Fruit fly (Drosophila melanogaster) whole organism, adult: ENCODE measurements around the gene CG43841.

Experiments used
- CG11617 ChIP-seq: fragments of 200-800 bp; sonication (Bioruptor generic); optimal IDR thresholded peaks from 2 replicates; lab custom pipeline; 2017; ENCODE audit warnings: mild to moderate bottlenecking, missing biosample characterization, missing genetic modification reagents, missing genetic modification characterization
- CG14711 ChIP-seq: fragments of 200-800 bp; sonication (Bioruptor generic); optimal IDR thresholded peaks from 2 replicates; lab custom pipeline; 2018; ENCODE audit warnings: missing biosample characterization, mild to moderate bottlenecking, missing genetic modification characterization, moderate library complexity
- CG1620 ChIP-seq: fragments of 200-800 bp; sonication (Bioruptor generic); optimal IDR thresholded peaks from 2 replicates; lab custom pipeline; 2016; ENCODE audit warnings: missing biosample characterization, missing genetic modification characterization
- CG33017 ChIP-seq: fragments of 200-800 bp; sonication (Bioruptor generic); optimal IDR thresholded peaks from 2 replicates; lab custom pipeline; 2018; ENCODE audit warnings: missing biosample characterization, mild to moderate bottlenecking, missing genetic modification characterization, moderate library complexity
- CG5204 ChIP-seq: fragments of 200-800 bp; sonication (Bioruptor generic); optimal IDR thresholded peaks from 2 replicates; lab custom pipeline; 2016; ENCODE audit warnings: missing biosample characterization, missing genetic modification characterization
- CG7045 ChIP-seq: fragments of 200-800 bp; sonication (Bioruptor generic); optimal IDR thresholded peaks from 2 replicates; lab custom pipeline; 2017; ENCODE audit warnings: missing biosample characterization, mild to moderate bottlenecking, missing genetic modification characterization
- CG7101 ChIP-seq: fragments of 200-800 bp; sonication (Bioruptor generic); optimal IDR thresholded peaks from 2 replicates; lab custom pipeline; 2018; ENCODE audit warnings: missing biosample characterization, mild to moderate bottlenecking, missing genetic modification characterization, moderate library complexity
- Clk ChIP-seq: fragments of 200-800 bp; sonication (Bioruptor generic); optimal IDR thresholded peaks from 2 replicates; lab custom pipeline; 2017; ENCODE audit warnings: missing biosample characterization, missing genetic modification characterization
- Crg-1 ChIP-seq: fragments of 200-800 bp; sonication (Bioruptor generic); optimal IDR thresholded peaks from 2 replicates; lab custom pipeline; 2016; ENCODE audit warnings: missing biosample characterization, missing genetic modification characterization
- Hr96 ChIP-seq: fragments of 200-800 bp; sonication (Bioruptor generic); optimal IDR thresholded peaks from 2 replicates; lab custom pipeline; 2016; ENCODE audit warnings: missing biosample characterization, missing genetic modification characterization
- Mnt ChIP-seq: fragments of 200-800 bp; sonication (Bioruptor generic); optimal IDR thresholded peaks from 2 replicates; lab custom pipeline; 2016; ENCODE audit warnings: missing biosample characterization, mild to moderate bottlenecking, missing genetic modification characterization
- bab1 ChIP-seq: fragments of 200-800 bp; sonication (Bioruptor generic); optimal IDR thresholded peaks from 3 replicates; lab custom pipeline; 2019; ENCODE audit warnings: missing biosample characterization, mild to moderate bottlenecking, missing genetic modification characterization, moderate library complexity
- cic ChIP-seq: fragments of 200-800 bp; sonication (Bioruptor generic); optimal IDR thresholded peaks from 2 replicates; lab custom pipeline; 2017; ENCODE audit warnings: missing biosample characterization, mild to moderate bottlenecking, missing genetic modification characterization, moderate library complexity
- cnc ChIP-seq, 2 experiments: fragments of >200 bp; optimal IDR thresholded peaks; 2 replicates each; lab custom pipeline; 2017
- kay ChIP-seq: fragments of 200-800 bp; sonication (Bioruptor generic); peaks from one replicate; lab custom pipeline; 2016; ENCODE audit warnings: missing biosample characterization, missing genetic modification characterization, borderline replicate concordance
- ovo ChIP-seq: fragments of 200-800 bp; sonication (Bioruptor generic); optimal IDR thresholded peaks from 2 replicates; lab custom pipeline; 2016; ENCODE audit warnings: missing biosample characterization, missing genetic modification characterization
- pad ChIP-seq: fragments of 200-800 bp; sonication (Bioruptor generic); optimal IDR thresholded peaks from 3 replicates; lab custom pipeline; 2017; ENCODE audit warnings: missing biosample characterization, missing genetic modification characterization, mild to moderate bottlenecking, moderate library complexity, missing genetic modification reagents
- tj ChIP-seq: fragments of 200-800 bp; sonication (Bioruptor generic); optimal IDR thresholded peaks from 3 replicates; lab custom pipeline; 2017; ENCODE audit warnings: missing biosample characterization, mild to moderate bottlenecking, missing genetic modification characterization, moderate library complexity
- toe ChIP-seq: fragments of 200-800 bp; sonication (Bioruptor generic); optimal IDR thresholded peaks from 2 replicates; lab custom pipeline; 2016; ENCODE audit warnings: missing biosample characterization, missing genetic modification characterization

Gene CG43841

DNA sequence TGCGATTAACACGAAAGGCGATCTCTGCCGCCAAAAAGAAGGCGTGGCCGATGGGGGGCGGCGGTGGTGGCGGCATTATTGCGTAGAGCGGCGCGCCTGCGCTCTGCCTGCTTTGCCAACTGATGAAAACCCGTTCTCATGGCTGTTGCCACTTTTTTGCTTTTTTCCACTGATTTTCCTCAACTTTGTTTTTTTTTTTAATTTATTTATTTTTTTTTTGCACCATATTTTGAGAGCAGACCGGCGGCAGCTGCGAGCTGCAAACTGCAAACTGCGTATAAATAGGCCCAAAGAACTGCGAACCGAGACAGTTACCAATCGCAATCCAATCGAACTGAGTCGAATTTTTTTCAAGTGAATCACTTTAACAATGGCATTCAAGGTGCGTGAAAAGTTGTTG lies 17.4 kb upstream of the CG43841 start, which contains the start of gene CG42323:
Gene CG42323, plus strand, starts transcription at position 302 of the 400 bp plus-strand sequence.
- TF ChIP-seq CG5204 (GFP tag; lab: Kevin White, UChicago) (no peak), bab1 (GFP tag; lab: Kevin White, UChicago) (no peak), pad (GFP tag; lab: Kevin White, UChicago) (no peak), cnc (optimal IDR thresholded peaks at IDR 0.05; lab: Kevin White, UChicago) (no peak), Hr96 (GFP tag; lab: Kevin White, UChicago) (no peak), Crg-1 (GFP tag; lab: Kevin White, UChicago) (no peak), CG33017 (tag; lab: Kevin White, UChicago) (no peak), CG1620 (GFP tag; lab: Kevin White, UChicago) (no peak), Clk (GFP tag; lab: Kevin White, UChicago) (no peak), tj (no peak), CG7101 (tag; lab: Kevin White, UChicago) (no peak), cic (GFP tag; lab: Kevin White, UChicago) (no peak), CG11617 (GFP tag; lab: Kevin White, UChicago) (no peak), kay (GFP tag; lab: Kevin White, UChicago) (no peak), CG7045 (no peak), toe (no peak)

DNA sequence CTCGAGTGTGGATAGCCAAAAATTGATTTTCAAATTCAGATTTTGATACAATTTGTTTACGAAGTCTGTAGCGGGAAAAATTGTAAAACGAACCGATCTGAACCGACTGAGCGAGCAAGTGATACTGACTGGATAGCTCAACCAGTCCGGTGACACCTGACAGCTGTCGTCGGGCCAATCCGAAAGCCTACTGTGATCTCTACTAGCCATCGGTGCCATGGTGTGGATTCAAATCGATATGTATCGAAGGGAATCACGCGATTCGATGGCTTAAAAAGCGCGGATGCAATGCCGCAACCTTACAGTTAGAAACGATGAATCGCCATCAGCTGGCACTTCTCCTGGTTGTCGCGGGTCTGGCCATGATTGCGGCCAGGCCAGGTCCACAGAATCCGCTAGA lies 2.3 kb upstream of the CG43841 start, which contains the start of gene CG6290:
Gene CG6290, plus strand, starts transcription at position 301 of the 400 bp plus-strand sequence.
- TF ChIP-seq Mnt, result no peak
- TF ChIP-seq CG11617 (GFP tag; lab: Kevin White, UChicago), result no peak
- no peak for TF ChIP-seq cic (GFP tag; lab: Kevin White, UChicago)
- TF ChIP-seq Hr96 (GFP tag; lab: Kevin White, UChicago), result no peak
- TF ChIP-seq pad (GFP tag; lab: Kevin White, UChicago), result no peak

DNA sequence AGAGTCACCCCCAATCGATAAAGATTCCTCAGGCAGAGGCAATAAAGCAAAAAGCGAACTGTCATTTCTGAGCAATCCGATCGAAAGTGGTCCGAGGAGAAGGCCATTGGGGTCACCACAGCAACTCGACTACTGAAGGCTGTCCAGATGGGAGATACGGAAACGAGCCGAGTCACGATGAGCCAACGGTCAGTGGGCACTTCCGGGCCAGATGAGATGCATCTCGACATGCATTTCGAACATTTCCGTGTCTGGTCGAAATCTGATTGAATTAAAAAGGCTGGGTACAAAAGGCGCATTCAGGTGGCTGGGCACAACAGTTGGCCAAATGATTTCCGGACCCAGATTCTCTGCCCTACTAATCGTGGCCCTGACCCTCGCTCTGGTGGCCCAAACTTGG lies 899 bp upstream of the CG43841 start, which contains the start of gene CG32551:
Gene CG32551, plus strand, starts transcription at position 301 of the 400 bp plus-strand sequence.
- TF ChIP-seq CG11617 (GFP tag; lab: Kevin White, UChicago) (no peak), tj (no peak), cnc (optimal IDR thresholded peaks at IDR 0.05; lab: Kevin White, UChicago) (no peak), Mnt (no peak), Crg-1 (GFP tag; lab: Kevin White, UChicago) (no peak), Clk (GFP tag; lab: Kevin White, UChicago) (no peak), pad (GFP tag; lab: Kevin White, UChicago) (no peak), Hr96 (GFP tag; lab: Kevin White, UChicago) (no peak), toe (no peak), kay (GFP tag; lab: Kevin White, UChicago) (no peak), CG7101 (tag; lab: Kevin White, UChicago) (no peak), CG14711 (tag; lab: Kevin White, UChicago) (no peak), bab1 (GFP tag; lab: Kevin White, UChicago) (no peak), ovo (GFP tag; lab: Kevin White, UChicago) (no peak)

DNA sequence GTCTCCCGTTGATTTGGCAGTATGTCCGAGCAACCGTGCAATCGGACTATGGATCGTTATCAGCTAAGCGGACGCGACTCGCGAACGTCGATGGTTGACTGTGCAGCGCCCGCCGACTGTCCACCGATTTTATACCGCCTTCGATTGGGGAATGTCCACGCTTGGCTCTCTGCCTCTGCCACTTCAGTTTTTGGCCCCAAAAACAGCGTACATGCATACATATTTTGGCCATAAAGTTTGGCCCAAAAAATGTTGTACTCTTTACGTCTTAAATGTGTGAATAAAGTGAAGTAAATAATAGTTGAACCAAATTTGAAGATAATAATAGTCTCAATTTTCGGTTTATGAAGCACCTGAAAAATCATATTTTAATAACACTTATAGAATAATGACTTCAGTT lies 1.0 kb downstream of the CG43841 start, which contains the start of gene CG32548:
Gene CG32548, minus strand, starts transcription at position 101 of the 400 bp plus-strand sequence.
- TF ChIP-seq bab1 (GFP tag; lab: Kevin White, UChicago), result no peak
- TF ChIP-seq CG7101 (tag; lab: Kevin White, UChicago), result no peak

DNA sequence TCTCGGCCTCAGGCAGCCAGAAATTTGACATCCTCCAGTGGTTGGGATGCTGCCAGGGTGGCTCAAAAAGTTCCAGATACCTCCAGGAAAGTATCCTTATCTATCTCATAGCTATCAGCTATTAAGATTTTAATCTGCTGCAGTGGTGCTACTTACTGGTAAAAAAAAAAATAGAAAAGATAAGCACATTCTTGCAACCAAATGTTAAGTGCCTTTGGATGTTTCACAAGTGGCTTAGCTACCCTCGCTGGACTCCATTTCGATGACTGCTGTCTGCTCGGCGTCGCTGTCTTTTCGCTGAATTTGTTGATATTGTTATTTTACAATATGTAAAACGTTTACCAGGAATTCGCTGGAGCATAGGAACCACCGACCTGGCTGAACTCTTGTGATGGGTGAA lies 13.2 kb downstream of the CG43841 start:
- TF ChIP-seq CG1620 (GFP tag; lab: Kevin White, UChicago) (no peak), CG7045 (no peak), pad (GFP tag; lab: Kevin White, UChicago) (no peak), CG5204 (GFP tag; lab: Kevin White, UChicago) (no peak), tj (no peak), cnc (optimal IDR thresholded peaks at IDR 0.05; lab: Kevin White, UChicago) (no peak), CG11617 (GFP tag; lab: Kevin White, UChicago) (no peak), Hr96 (GFP tag; lab: Kevin White, UChicago) (no peak), CG7101 (tag; lab: Kevin White, UChicago) (no peak), CG33017 (tag; lab: Kevin White, UChicago) (no peak), Mnt (no peak), kay (GFP tag; lab: Kevin White, UChicago) (no peak), Crg-1 (GFP tag; lab: Kevin White, UChicago) (no peak), Clk (GFP tag; lab: Kevin White, UChicago) (no peak)

DNA sequence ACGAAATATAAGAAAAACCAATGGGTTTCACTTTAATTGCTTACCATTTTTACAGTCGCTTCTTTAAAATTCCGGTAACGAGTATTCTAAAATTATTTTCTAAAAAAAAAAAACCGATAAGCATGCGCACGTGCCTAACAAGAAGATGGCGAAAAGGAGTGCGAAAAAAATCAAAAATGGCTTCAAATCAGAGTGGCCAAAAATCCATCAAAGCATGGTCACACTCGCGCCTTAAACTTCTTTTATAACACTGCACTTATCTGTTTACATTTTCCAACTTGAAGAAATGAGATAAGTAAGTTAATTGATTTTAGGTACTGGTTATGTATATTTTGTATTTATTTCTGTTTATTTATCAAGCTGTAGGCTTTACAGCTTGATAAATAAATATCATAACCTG lies 20.9 kb downstream of the CG43841 start, which contains the start of gene CG43843:
Gene CG43843, minus strand, starts transcription at position 101 of the 400 bp plus-strand sequence.
- no peak for TF ChIP-seq CG1620 (GFP tag; lab: Kevin White, UChicago)
- TF ChIP-seq CG33017 (tag; lab: Kevin White, UChicago), result no peak
- no peak for TF ChIP-seq cnc (optimal IDR thresholded peaks at IDR 0.05; lab: Kevin White, UChicago)
- no peak for TF ChIP-seq bab1 (GFP tag; lab: Kevin White, UChicago)
- TF ChIP-seq Hr96 (GFP tag; lab: Kevin White, UChicago), result no peak

DNA sequence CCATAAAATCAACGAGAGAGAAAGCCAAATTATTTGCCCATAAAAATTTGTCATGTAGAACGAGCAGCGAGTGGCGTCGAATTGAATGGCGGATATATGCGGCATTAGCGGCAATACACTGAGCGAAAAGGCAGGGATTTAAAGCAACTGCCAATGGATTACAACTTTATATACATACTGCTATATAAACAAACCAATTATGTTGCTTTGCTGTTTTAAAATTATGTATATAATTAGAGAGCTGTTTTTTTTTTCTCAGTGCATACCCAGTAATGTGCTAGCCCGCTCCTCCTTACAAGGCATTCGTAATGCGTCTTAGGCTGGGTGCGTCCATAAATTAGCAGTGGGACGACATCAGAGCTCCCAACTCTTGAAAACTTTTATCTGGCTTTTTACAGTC lies 28.4 kb downstream of the CG43841 start:
- TF ChIP-seq cnc (optimal IDR thresholded peaks at IDR 0.05; lab: Kevin White, UChicago) (no peak), bab1 (GFP tag; lab: Kevin White, UChicago) (no peak), ovo (GFP tag; lab: Kevin White, UChicago) (no peak), CG5204 (GFP tag; lab: Kevin White, UChicago) (no peak), Crg-1 (GFP tag; lab: Kevin White, UChicago) (no peak), Clk (GFP tag; lab: Kevin White, UChicago) (no peak), toe (no peak), CG11617 (GFP tag; lab: Kevin White, UChicago) (no peak), CG1620 (GFP tag; lab: Kevin White, UChicago) (no peak)
